Worm (Caenorhabditis elegans): ENCODE data around the gene Y37E11AL.2.

Y37E11AL.2 gene

DNA sequence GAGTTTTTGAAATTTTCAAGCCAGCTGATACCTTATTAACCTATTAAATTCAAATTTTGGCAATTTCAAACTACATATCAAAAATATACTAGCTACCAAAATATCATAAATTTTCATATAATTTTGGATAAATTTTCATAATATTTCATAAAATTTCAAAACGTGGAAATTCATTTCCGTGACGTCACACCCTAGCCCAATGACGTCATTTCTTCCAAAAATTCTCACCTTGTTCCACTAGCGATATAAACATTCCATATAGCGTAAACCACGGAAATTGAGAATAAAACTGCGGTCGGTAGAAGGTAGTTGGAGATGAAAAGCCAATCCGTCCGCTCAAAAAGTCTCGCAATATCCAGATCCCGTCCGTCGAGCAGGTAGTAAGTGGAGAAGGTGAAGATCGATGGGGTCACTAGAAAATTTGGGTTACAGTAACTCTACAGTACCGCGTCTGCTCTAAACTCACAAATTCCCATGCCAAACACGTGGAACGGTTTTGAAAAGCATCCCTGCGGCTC, 37.1 kb upstream of the Y37E11AL.2 start:
- no peak for TF ChIP-seq isw-1 (GFP tag; IDR thresholded peaks at IDR 0.05)
- TF ChIP-seq efl-1 (optimal IDR thresholded peaks at IDR 0.05), result no peak
- peak in 1 of 2 experiments; percentile 73 for TF ChIP-seq efl-1 (GFP tag; optimal IDR thresholded peaks at IDR 0.05 in 1 of 2)
- TF ChIP-seq hlh-4 (tag; optimal IDR thresholded peaks at IDR 0.05), result no peak
- no peak for TF ChIP-seq ceh-8 (GFP tag; optimal IDR thresholded peaks at IDR 0.05)
- TF ChIP-seq nhr-85 (tag), result peak; percentile 31
- no peak for TF ChIP-seq lin-15B (tag; optimal IDR thresholded peaks at IDR 0.05)
- no peak for TF ChIP-seq nhr-90 (tag; optimal IDR thresholded peaks at IDR 0.05; ENCODE audit: poor library complexity)

DNA sequence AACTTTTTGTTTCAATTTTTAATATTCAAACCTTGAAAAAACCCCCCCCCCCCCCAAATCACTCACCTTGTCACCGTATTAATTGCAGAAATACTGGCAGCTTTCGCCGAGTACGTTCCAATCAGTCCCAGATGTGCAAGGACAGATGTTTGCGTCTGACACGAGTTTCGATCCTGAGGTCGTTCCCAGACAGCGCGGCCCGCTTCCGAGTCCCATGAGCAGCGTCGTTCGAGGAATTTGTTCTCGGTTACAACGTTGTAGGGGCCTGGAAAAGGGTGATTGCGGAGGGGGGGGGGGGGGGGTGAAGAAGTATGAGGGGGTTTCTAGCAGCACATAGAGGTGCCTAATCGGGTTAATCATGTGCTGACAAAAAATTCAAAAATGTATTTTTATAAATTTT, 35.4 kb upstream of the Y37E11AL.2 start:
- TF ChIP-seq isw-1 (GFP tag; IDR thresholded peaks at IDR 0.05) (no peak), nhr-77 (tag; optimal IDR thresholded peaks at IDR 0.05) (no peak), ceh-8 (GFP tag; optimal IDR thresholded peaks at IDR 0.05) (no peak), jun-1 (tag; optimal IDR thresholded peaks at IDR 0.05) (no peak), elt-3 (tag; optimal IDR thresholded peaks at IDR 0.05) (no peak), nhr-28 (tag; optimal IDR thresholded peaks at IDR 0.05) (no peak), fkh-4 (tag; optimal IDR thresholded peaks at IDR 0.05; ENCODE audit: borderline replicate concordance) (no peak), fkh-10 (GFP tag; optimal IDR thresholded peaks at IDR 0.05) (no peak), ces-1 (GFP tag; optimal IDR thresholded peaks at IDR 0.05) (no peak), C34B4.2 (tag; optimal IDR thresholded peaks at IDR 0.05) (no peak), lin-13 (GFP tag; optimal IDR thresholded peaks at IDR 0.05) (no peak), nhr-76 (tag; optimal IDR thresholded peaks at IDR 0.05) (no peak), unc-86 (tag; optimal IDR thresholded peaks at IDR 0.05) (no peak)

DNA sequence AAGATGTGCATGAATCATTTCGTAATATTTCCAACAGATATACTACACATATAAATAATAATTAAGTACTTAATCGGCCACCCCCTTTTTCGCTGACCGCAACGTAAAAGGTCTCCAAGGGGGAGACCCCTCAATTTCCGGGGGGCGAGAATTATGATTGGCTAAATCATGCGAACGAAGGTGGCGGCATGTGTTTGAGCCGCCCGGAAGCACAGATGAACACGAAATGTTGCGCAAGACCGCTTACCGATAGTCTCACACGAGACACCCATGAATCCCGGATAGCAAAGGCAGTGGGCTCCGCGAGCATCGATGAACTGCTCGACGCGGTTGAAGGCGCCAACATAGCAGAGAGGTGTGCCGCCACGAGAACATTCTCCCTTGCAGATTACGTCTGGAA, 33.2 kb upstream of the Y37E11AL.2 start:
- TF ChIP-seq blmp-1 (tag; optimal IDR thresholded peaks at IDR 0.05) (no peak), nhr-28 (tag; optimal IDR thresholded peaks at IDR 0.05) (no peak), nhr-85 (tag) (peak; percentile 1)

DNA sequence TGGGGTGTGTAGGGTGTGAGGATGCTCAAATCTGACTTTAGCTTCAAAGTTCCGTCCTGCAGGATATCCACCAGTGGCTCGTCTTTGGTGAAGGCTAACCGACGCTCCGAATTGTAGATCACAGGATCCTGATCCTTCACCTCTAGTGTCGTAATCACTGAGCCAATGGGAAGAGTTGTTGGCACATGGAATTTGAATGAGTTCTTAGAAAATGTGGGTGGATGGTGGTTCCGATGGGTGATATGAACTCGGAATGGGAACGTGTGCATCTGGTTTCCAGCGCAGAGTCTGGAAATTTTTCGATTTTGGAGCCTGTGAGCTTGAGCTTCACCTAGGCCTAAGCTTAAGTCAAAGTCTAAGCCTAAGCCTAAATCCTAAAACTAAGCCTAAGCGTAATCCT, 31.8 kb upstream of the Y37E11AL.2 start:
- TF ChIP-seq hlh-17 (GFP tag; optimal IDR thresholded peaks at IDR 0.05; ENCODE audit: borderline replicate concordance), result no peak
- TF ChIP-seq elt-3 (tag; optimal IDR thresholded peaks at IDR 0.05), result no peak
- TF ChIP-seq mdl-1 (tag; optimal IDR thresholded peaks at IDR 0.05), result no peak
- TF ChIP-seq mab-9 (GFP tag; IDR thresholded peaks at IDR 0.05), result no peak
- no peak for TF ChIP-seq nhr-85 (tag)
- no peak for TF ChIP-seq snpc-4 (tag; optimal IDR thresholded peaks at IDR 0.05)
- TF ChIP-seq fos-1 (tag; optimal IDR thresholded peaks at IDR 0.05), result no peak
- no peak for TF ChIP-seq pqm-1 (tag; optimal IDR thresholded peaks at IDR 0.05)
- TF ChIP-seq lir-3 (tag; optimal IDR thresholded peaks at IDR 0.05; ENCODE audit: poor library complexity), result no peak
- TF ChIP-seq nhr-77 (tag; optimal IDR thresholded peaks at IDR 0.05), result no peak
- TF ChIP-seq F16B12.6 (tag; optimal IDR thresholded peaks at IDR 0.05), result no peak
- no peak for TF ChIP-seq efl-1 (optimal IDR thresholded peaks at IDR 0.05)
- no peak for TF ChIP-seq efl-1 (GFP tag; optimal IDR thresholded peaks at IDR 0.05 in 1 of 2)
- TF ChIP-seq hpl-2 (GFP tag; optimal IDR thresholded peaks at IDR 0.05), result no peak
- TF ChIP-seq unc-62 (GFP tag; optimal IDR thresholded peaks at IDR 0.05), result no peak
- no peak for TF ChIP-seq unc-30 (tag; optimal IDR thresholded peaks at IDR 0.05)

DNA sequence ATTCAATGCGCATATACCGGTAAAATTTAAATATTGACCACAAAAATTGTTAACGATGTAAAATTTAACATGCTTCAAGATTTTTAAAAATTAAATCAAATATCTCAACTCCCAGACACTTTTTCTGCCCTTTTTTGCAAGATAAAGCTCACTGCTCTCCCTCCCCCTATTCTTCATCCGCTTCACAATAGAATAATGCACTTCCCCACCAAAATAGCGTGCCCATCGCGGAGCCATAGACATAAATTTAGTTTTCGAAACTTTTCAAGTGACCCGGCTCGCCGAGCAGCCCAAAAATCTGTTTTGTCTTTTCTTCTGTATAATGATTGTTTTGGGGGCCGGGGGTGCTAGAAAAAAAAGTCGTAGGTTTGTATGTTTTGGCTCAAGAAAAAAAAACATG, 30.5 kb upstream of the Y37E11AL.2 start:
- TF ChIP-seq lin-14 (GFP tag; optimal IDR thresholded peaks at IDR 0.05), result peak; percentile 50
- TF ChIP-seq fkh-10 (GFP tag; optimal IDR thresholded peaks at IDR 0.05), result peak; percentile 83
- no peak for TF ChIP-seq Y116A8C.19 (tag; optimal IDR thresholded peaks at IDR 0.05; ENCODE audit: borderline replicate concordance)
- no peak for TF ChIP-seq efl-1 (optimal IDR thresholded peaks at IDR 0.05)
- TF ChIP-seq efl-1 (GFP tag; optimal IDR thresholded peaks at IDR 0.05 in 1 of 2), result peak in 1 of 2 experiments; percentile 52

DNA sequence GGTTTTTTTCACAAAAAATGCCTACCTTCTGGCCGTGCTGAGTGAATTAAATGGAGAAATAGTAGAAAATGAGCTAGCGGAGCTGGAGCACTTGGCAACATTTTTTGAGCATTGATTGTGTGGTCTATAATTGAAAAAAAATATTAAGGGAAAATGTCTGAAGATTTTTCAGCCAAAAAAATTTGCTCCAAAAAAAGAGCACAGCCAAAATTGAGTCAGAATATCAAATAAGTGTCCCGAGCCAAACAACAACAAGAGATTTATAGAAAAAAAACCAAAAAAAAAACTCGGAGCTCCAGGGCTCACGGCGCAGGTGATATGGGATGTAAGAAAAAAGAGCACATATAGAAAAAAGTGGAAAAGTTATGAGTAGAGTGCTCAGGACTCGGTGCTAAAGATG, 29.7 kb upstream of the Y37E11AL.2 start, which contains the start of gene fmil-1:
Gene fmil-1, minus strand, starts transcription at position 101 of the 400 bp plus-strand sequence.
- TF ChIP-seq elt-3 (tag; optimal IDR thresholded peaks at IDR 0.05) (no peak), lin-14 (GFP tag; optimal IDR thresholded peaks at IDR 0.05) (no peak), alr-1 (tag; optimal IDR thresholded peaks at IDR 0.05; ENCODE audit: borderline replicate concordance) (no peak), ztf-4 (tag; optimal IDR thresholded peaks at IDR 0.05) (no peak), ztf-11 (tag; optimal IDR thresholded peaks at IDR 0.05) (no peak), ceh-63 (GFP tag; optimal IDR thresholded peaks at IDR 0.05) (no peak), nhr-84 (tag; optimal IDR thresholded peaks at IDR 0.05) (no peak), efl-1 (optimal IDR thresholded peaks at IDR 0.05) (no peak), efl-1 (GFP tag; optimal IDR thresholded peaks at IDR 0.05 in 1 of 2) (no peak), unc-62 (GFP tag; optimal IDR thresholded peaks at IDR 0.05) (no peak), unc-130 (tag; optimal IDR thresholded peaks at IDR 0.05) (no peak), rnt-1 (tag; optimal IDR thresholded peaks at IDR 0.05) (no peak), fos-1 (tag; optimal IDR thresholded peaks at IDR 0.05) (no peak), lin-39 (tag; optimal IDR thresholded peaks at IDR 0.05) (no peak), unc-30 (tag; optimal IDR thresholded peaks at IDR 0.05) (no peak), nhr-20 (tag; optimal IDR thresholded peaks at IDR 0.05) (no peak), F16B12.6 (tag; optimal IDR thresholded peaks at IDR 0.05) (no peak)
